Worm (Caenorhabditis elegans): ENCODE data around the gene gsto-2.

DNA sequence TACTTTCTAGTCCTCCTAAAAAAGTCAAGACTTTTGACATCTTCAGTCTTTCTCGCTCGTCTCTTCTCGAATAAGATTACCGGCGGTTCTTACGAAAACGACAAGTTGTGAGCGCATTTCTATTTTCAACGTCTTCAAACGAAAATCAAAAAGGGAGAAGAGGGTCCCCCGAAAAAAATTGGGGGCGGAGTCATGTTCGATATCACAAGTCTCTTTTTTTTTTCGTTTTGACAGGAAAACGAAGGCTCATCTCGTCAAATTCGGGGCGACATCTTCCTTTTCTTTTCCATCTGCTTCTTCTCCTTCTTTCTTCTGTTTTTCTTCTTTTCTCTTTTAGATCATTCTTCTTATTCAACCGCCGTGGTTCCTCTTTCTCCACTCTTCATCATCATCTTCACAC is 20.7 kb upstream of the gsto-2 start:
- no peak for TF ChIP-seq him-1 (tag; optimal IDR thresholded peaks at IDR 0.05)
- no peak for TF ChIP-seq W03F9.2 (tag; optimal IDR thresholded peaks at IDR 0.05)

Data from whole organism, L4/young adult.